Worm (Caenorhabditis elegans) whole organism, L1 larva: ENCODE results near the gene eef-1A.1.
A peak's percentile ranks its signal among the peaks of the same experiment; 100 is the strongest.

Source experiments
- sox-4 ChIP-seq: sonication (generic microtip); optimal IDR thresholded peaks from 2 replicates; lab custom pipeline; 2016; ENCODE audit warnings: missing genetic modification characterization, missing compliant biosample characterization
- unc-62 ChIP-seq: fragments of 150-350 bp; optimal IDR thresholded peaks from 2 replicates; lab custom pipeline; 2014; ENCODE audit warnings: missing biosample characterization, missing genetic modification reagents, missing genetic modification characterization

ce11 chrIII:6971662-6972284, at the start of gene eef-1A.1, which contains the start of gene rfc-4:
- peak; percentile 53 for TF ChIP-seq unc-62 (GFP tag; lab: Kevin White, UChicago)
- peak; percentile 75 for TF ChIP-seq sox-4 (tag; lab: Kevin White, UChicago)
